Worm (Caenorhabditis elegans): ENCODE results near the gene cdkl-1.

The cdkl-1 gene

DNA sequence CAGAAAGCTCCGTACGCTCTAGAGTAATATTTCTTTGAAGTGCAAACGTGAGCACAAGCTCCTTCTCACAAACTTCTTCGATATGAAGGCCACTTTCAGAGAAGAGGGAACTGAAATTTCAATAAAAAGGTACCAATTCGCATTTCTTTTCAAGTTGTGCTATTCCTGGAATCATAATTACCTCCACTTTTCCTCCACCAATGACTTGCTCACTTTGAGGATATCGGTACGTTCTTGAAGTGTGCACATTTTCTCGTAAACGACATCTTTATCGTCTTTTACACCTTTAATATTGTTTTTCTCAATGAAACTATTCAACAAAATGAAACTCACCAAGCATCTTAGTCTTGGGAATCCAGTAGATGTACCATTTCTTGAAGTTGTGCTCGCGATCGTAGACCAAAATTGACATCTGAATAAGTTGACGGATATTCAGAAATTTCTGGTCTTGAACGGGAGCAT is 20.6 kb downstream of the cdkl-1 start, which contains the start of gene scb-1:
Gene scb-1, minus strand, starts transcription at position 412 of the 462 bp plus-strand sequence.
- no peak for TF ChIP-seq spr-1 (tag; optimal IDR thresholded peaks at IDR 0.05)
- TF ChIP-seq Y75B8A.6 (GFP tag; IDR thresholded peaks at IDR 0.05): no peak
- TF ChIP-seq nhr-77 (tag; optimal IDR thresholded peaks at IDR 0.05): no peak
- no peak for TF ChIP-seq nhr-76 (tag; optimal IDR thresholded peaks at IDR 0.05)
- TF ChIP-seq daf-12 (tag; optimal IDR thresholded peaks at IDR 0.05): no peak
- no peak for TF ChIP-seq cey-2 (tag; optimal IDR thresholded peaks at IDR 0.05; ENCODE audit: borderline replicate concordance, insufficient read depth)
- no peak for TF ChIP-seq nhr-48 (tag; optimal IDR thresholded peaks at IDR 0.05)
- peak; percentile 38 for TF ChIP-seq nhr-111 (GFP tag; optimal IDR thresholded peaks at IDR 0.05)
- no peak for TF ChIP-seq madf-9 (GFP tag; conservative IDR thresholded peaks at IDR 0.05)
- 0 out of 2 replicates have a peak, but pooled peaks have one; percentile 28 for TF ChIP-seq ctbp-1 (GFP tag; IDR thresholded peaks at IDR 0.05)
- TF ChIP-seq ztf-11 (tag; optimal IDR thresholded peaks at IDR 0.05): no peak
- no peak for TF ChIP-seq ceh-82 (tag; optimal IDR thresholded peaks at IDR 0.05)
- TF ChIP-seq mdt-29 (GFP tag; IDR thresholded peaks at IDR 0.05): 0 out of 2 replicates have a peak, but pooled peaks have one; percentile 20
- TF ChIP-seq unc-39 (tag; optimal IDR thresholded peaks at IDR 0.05): no peak
- no peak for TF ChIP-seq unc-130 (GFP tag; optimal IDR thresholded peaks at IDR 0.05)
- TF ChIP-seq dve-1 (tag; optimal IDR thresholded peaks at IDR 0.05; ENCODE audit: insufficient read depth): no peak
- TF ChIP-seq daf-8 (GFP tag; IDR thresholded peaks at IDR 0.05): no peak
- TF ChIP-seq daf-19 (GFP tag; conservative IDR thresholded peaks at IDR 0.05): no peak
- no peak for TF ChIP-seq attf-4 (tag; optimal IDR thresholded peaks at IDR 0.05)
- no peak for TF ChIP-seq dmd-8 (GFP tag; IDR thresholded peaks at IDR 0.05)
- TF ChIP-seq zfp-2 (tag; optimal IDR thresholded peaks at IDR 0.05): no peak
- TF ChIP-seq fkh-10 (GFP tag; optimal IDR thresholded peaks at IDR 0.05): no peak
- peak; percentile 34 for TF ChIP-seq zip-2 (tag; optimal IDR thresholded peaks at IDR 0.05)
- no peak for TF ChIP-seq hlh-11 (tag; optimal IDR thresholded peaks at IDR 0.05)
- no peak for TF ChIP-seq mxl-2 (GFP tag; conservative IDR thresholded peaks at IDR 0.05)
- TF ChIP-seq madf-5 (GFP tag; IDR thresholded peaks at IDR 0.05): no peak
- no peak for TF ChIP-seq hlh-30 (tag; optimal IDR thresholded peaks at IDR 0.05; ENCODE audit: insufficient read depth)
- TF ChIP-seq mes-2 (tag; optimal IDR thresholded peaks at IDR 0.05; ENCODE audit: poor library complexity, severe bottlenecking): no peak
- TF ChIP-seq daf-16 (GFP tag; optimal IDR thresholded peaks at IDR 0.05): no peak
- no peak for TF ChIP-seq daf-16 (tag; optimal IDR thresholded peaks at IDR 0.05)
- TF ChIP-seq Y48G9A.11 (GFP tag; IDR thresholded peaks at IDR 0.05): no peak
- peak; percentile 1 for TF ChIP-seq rbr-2 (tag; optimal IDR thresholded peaks at IDR 0.05)
- no peak for TF ChIP-seq php-3 (GFP tag; IDR thresholded peaks at IDR 0.05)
- TF ChIP-seq nhr-102 (tag; optimal IDR thresholded peaks at IDR 0.05): no peak
- peak; percentile 0 for TF ChIP-seq mep-1 (tag; optimal IDR thresholded peaks at IDR 0.05)
- no peak for TF ChIP-seq dpl-1 (GFP tag; optimal IDR thresholded peaks at IDR 0.05)
- TF ChIP-seq spr-3 (GFP tag; optimal IDR thresholded peaks at IDR 0.05): no peak
- no peak for TF ChIP-seq arid-1 (GFP tag; conservative IDR thresholded peaks at IDR 0.05)
- TF ChIP-seq snpc-1.2 (GFP tag; IDR thresholded peaks at IDR 0.05): no peak
- peak; percentile 52 for TF ChIP-seq aha-1 (tag)
- TF ChIP-seq Y5F2A.4 (GFP tag; optimal IDR thresholded peaks at IDR 0.05): no peak
- peak; percentile 30; the same call in 1 of the 2 replicates for TF ChIP-seq T26A8.4 (GFP tag; IDR thresholded peaks at IDR 0.05)
- no peak for TF ChIP-seq ceh-62 (tag; optimal IDR thresholded peaks at IDR 0.05)
- TF ChIP-seq tra-1 (GFP tag; IDR thresholded peaks at IDR 0.05): no peak
- 0 out of 2 replicates have a peak, but pooled peaks have one; percentile 5 for TF ChIP-seq lin-38 (GFP tag; IDR thresholded peaks at IDR 0.05)
- no peak for TF ChIP-seq unc-62 (GFP tag; optimal IDR thresholded peaks at IDR 0.05 in 1 of 2)
- TF ChIP-seq unc-62 (tag; optimal IDR thresholded peaks at IDR 0.05): no peak
